Fruit fly (Drosophila melanogaster): Measurements from ENCODE around the gene mura.
A peak's percentile ranks its signal among the peaks of the same experiment; 100 is the strongest.

DNA sequence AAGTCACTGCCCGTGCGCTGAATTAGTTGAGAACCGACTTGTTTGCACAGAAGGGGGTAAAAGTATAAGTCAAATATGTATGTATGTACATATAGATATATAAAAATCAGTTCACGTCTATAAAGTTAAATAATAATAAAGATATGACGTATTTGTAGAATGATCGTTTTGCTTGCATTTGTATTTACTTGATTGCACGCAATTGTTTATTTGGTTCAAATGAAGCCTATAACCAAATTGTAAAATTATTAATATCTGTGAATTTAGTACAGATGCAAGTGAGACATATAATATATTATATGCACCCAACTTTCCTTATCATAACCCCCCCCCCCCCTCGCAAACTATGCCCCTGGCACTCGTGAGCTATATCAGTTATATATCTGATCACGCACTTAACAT is 49.0 kb upstream of the mura start:
- no peak for TF ChIP-seq CG6854 (GFP tag; optimal IDR thresholded peaks at IDR 0.05)
- 0 out of 3 replicates have a peak, but pooled peaks have one; percentile 29 for TF ChIP-seq eg (GFP tag; IDR thresholded peaks at IDR 0.05)
- peak; percentile 47 for TF ChIP-seq CG34406 (GFP tag; optimal IDR thresholded peaks at IDR 0.05)
- no peak for TF ChIP-seq Lpt (GFP tag; optimal IDR thresholded peaks at IDR 0.05)
- TF ChIP-seq pdm3 (GFP tag; optimal IDR thresholded peaks at IDR 0.05), result peak; percentile 8
- peak; percentile 50 for TF ChIP-seq OdsH (GFP tag; optimal IDR thresholded peaks at IDR 0.05)
